Fruit fly (Drosophila melanogaster): ENCODE measurements around the gene dod.

DNA sequence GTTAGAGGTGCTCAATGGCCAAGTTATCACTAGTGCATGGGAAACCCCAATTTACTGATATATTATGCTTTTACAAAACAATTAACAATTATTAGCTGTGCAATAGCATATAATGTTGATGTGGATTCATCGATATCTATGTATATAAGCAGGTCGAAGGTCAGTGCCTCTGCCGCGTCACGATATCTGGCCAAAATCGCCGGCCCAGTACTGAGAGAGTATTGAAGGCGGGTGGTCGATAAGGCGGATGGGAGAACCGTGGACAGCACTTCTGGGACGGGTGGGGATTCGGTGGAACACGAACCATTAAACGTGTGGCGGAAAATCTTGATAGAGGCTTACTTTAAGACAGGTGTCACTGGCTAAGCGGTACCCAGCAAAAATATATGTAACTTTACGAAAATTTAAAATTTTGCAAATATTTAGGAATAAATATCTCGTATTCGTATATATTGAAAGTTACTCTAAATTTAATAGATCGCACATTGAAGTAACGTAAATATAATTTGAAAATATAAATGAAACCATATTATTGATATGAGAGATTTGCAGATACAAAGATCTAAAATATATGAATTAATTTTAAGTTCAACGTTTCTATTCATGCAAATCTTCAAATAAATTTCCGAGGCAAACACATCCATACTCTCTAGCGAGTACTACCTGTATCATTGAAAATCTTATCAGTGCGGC, 22.7 kb upstream of the dod start:
- TF ChIP-seq CTCF (optimal IDR thresholded peaks at IDR 0.05) (no peak), CG8478 (optimal IDR thresholded peaks at IDR 0.05) (no peak)

All from S2 (cell line).